Worm (Caenorhabditis elegans) whole organism, late embryonic: Measurements from ENCODE around the gene R12C12.5.

Experiments used
- C08G9.2 ChIP-seq: sonication (generic microtip); optimal IDR thresholded peaks from 2 replicates; lab custom pipeline; 2016; ENCODE audit warnings: mild to moderate bottlenecking, missing genetic modification characterization, moderate library complexity, missing compliant biosample characterization
- C38D4.7 ChIP-seq: fragments of 200-800 bp; sonication (Bioruptor generic); optimal IDR thresholded peaks from 2 replicates; lab custom pipeline; 2018; ENCODE audit warnings: mild to moderate bottlenecking, missing genetic modification characterization, moderate library complexity, missing compliant biosample characterization
- F13H6.1 ChIP-seq: sonication (generic microtip); optimal IDR thresholded peaks from 2 replicates; lab custom pipeline; 2016; ENCODE audit warnings: missing genetic modification characterization, missing compliant biosample characterization
- K09A11.1 ChIP-seq: sonication (generic microtip); optimal IDR thresholded peaks from 2 replicates; lab custom pipeline; 2017; ENCODE audit warnings: antibody characterized with exemption, mild to moderate bottlenecking, missing genetic modification characterization, missing compliant biosample characterization; ENCODE audit not compliant: insufficient read depth
- Y22D7AL.16 ChIP-seq: sonication (generic microtip); optimal IDR thresholded peaks from 2 replicates; lab custom pipeline; 2016; ENCODE audit warnings: missing genetic modification characterization, missing compliant biosample characterization
- ahr-1 ChIP-seq: sonication (generic microtip); optimal IDR thresholded peaks from 2 replicates; lab custom pipeline; 2016; ENCODE audit warnings: missing genetic modification characterization, missing compliant biosample characterization
- ceh-14 ChIP-seq: sonication (generic microtip); optimal IDR thresholded peaks from 2 replicates; lab custom pipeline; 2016; ENCODE audit warnings: missing genotype, missing genetic modification characterization, missing compliant biosample characterization
- ceh-18 ChIP-seq: sonication (generic microtip); optimal IDR thresholded peaks from 2 replicates; lab custom pipeline; 2016; ENCODE audit warnings: missing genetic modification characterization, missing compliant biosample characterization
- ceh-19 ChIP-seq: fragments of 200-800 bp; sonication (Bioruptor generic); optimal IDR thresholded peaks from 2 replicates; lab custom pipeline; 2018; ENCODE audit warnings: mild to moderate bottlenecking, missing genetic modification characterization, missing compliant biosample characterization
- ceh-2 ChIP-seq: sonication (generic microtip); optimal IDR thresholded peaks from 2 replicates; lab custom pipeline; 2016; ENCODE audit warnings: missing genotype, missing genetic modification characterization, missing compliant biosample characterization
- ceh-22 ChIP-seq: sonication (generic microtip); optimal IDR thresholded peaks from 2 replicates; lab custom pipeline; 2017; ENCODE audit warnings: missing biosample characterization, missing genetic modification characterization
- ceh-24 ChIP-seq: sonication (generic microtip); optimal IDR thresholded peaks from 2 replicates; lab custom pipeline; 2016; ENCODE audit warnings: mild to moderate bottlenecking, missing genetic modification characterization, missing compliant biosample characterization
- ceh-30 ChIP-seq: fragments of 150-350 bp; optimal IDR thresholded peaks from 2 replicates; lab custom pipeline; 2014; ENCODE audit warnings: missing biosample characterization, missing genetic modification characterization
- ceh-31 ChIP-seq: sonication (generic microtip); optimal IDR thresholded peaks from 2 replicates; lab custom pipeline; 2016; ENCODE audit warnings: missing genetic modification characterization, missing compliant biosample characterization
- ceh-34 ChIP-seq: sonication (generic microtip); optimal IDR thresholded peaks from 2 replicates; lab custom pipeline; 2016; ENCODE audit warnings: mild to moderate bottlenecking, missing genetic modification characterization, missing compliant biosample characterization
- ceh-45 ChIP-seq: fragments of 200-800 bp; sonication (Bioruptor generic); IDR thresholded peaks from 2 replicates; pipeline ENCODE4 v1.3.6; 2022; ENCODE audit warnings: missing genetic modification reagents, missing genetic modification characterization, missing compliant biosample characterization
- ceh-48 ChIP-seq: sonication (generic microtip); optimal IDR thresholded peaks from 2 replicates; lab custom pipeline; 2016; ENCODE audit warnings: missing genetic modification characterization, inconsistent platforms, missing compliant biosample characterization
- ceh-6 ChIP-seq: fragments of 200-800 bp; sonication (Bioruptor generic); optimal IDR thresholded peaks from 2 replicates; lab custom pipeline; 2018; ENCODE audit warnings: mild to moderate bottlenecking, missing genetic modification characterization, missing compliant biosample characterization
- che-1 ChIP-seq: sonication (generic microtip); optimal IDR thresholded peaks from 2 replicates; lab custom pipeline; 2016; ENCODE audit warnings: mild to moderate bottlenecking, missing genetic modification characterization, missing compliant biosample characterization
- dmd-4 ChIP-seq: sonication (generic microtip); optimal IDR thresholded peaks from 2 replicates; lab custom pipeline; 2016; ENCODE audit warnings: borderline replicate concordance, missing genetic modification characterization, missing compliant biosample characterization
- dve-1 ChIP-seq: sonication (generic microtip); optimal IDR thresholded peaks from 2 replicates; lab custom pipeline; 2017; ENCODE audit warnings: antibody characterized with exemption, mild to moderate bottlenecking, missing genetic modification characterization, missing compliant biosample characterization
- elt-2 ChIP-seq: sonication (generic microtip); optimal IDR thresholded peaks from 2 replicates; lab custom pipeline; 2016; ENCODE audit warnings: missing genetic modification reagents, missing genetic modification characterization, missing compliant biosample characterization
- elt-4 ChIP-seq: sonication (generic microtip); optimal IDR thresholded peaks from 2 replicates; lab custom pipeline; 2016; ENCODE audit warnings: missing genetic modification characterization, missing compliant biosample characterization
- ets-4 ChIP-seq: sonication (generic microtip); optimal IDR thresholded peaks from 2 replicates; lab custom pipeline; 2016; ENCODE audit warnings: missing genetic modification characterization, missing compliant biosample characterization
- eyg-1 ChIP-seq: sonication (generic microtip); optimal IDR thresholded peaks from 2 replicates; lab custom pipeline; 2016; ENCODE audit warnings: missing genotype, missing genetic modification characterization, missing compliant biosample characterization
- fkh-10 ChIP-seq: fragments of 150-350 bp; optimal IDR thresholded peaks from 2 replicates; lab custom pipeline; 2014; ENCODE audit warnings: missing biosample characterization, missing genetic modification reagents, missing genetic modification characterization
- fkh-6 ChIP-seq: sonication (generic microtip); optimal IDR thresholded peaks from 2 replicates; lab custom pipeline; 2016; ENCODE audit warnings: missing genetic modification characterization, missing compliant biosample characterization
- gmeb-2 ChIP-seq: sonication (generic microtip); optimal IDR thresholded peaks from 2 replicates; lab custom pipeline; 2016; ENCODE audit warnings: missing genetic modification characterization, inconsistent platforms, missing compliant biosample characterization
- hlh-13 ChIP-seq: fragments of 200-800 bp; sonication (Bioruptor generic); optimal IDR thresholded peaks from 2 replicates; lab custom pipeline; 2018; ENCODE audit warnings: mild to moderate bottlenecking, missing genetic modification characterization, missing compliant biosample characterization
- hlh-15 ChIP-seq: sonication (generic microtip); optimal IDR thresholded peaks from 2 replicates; lab custom pipeline; 2016; ENCODE audit warnings: missing genetic modification characterization, missing compliant biosample characterization
- hlh-30 ChIP-seq: sonication (generic microtip); optimal IDR thresholded peaks from 2 replicates; lab custom pipeline; 2017; ENCODE audit warnings: antibody characterized with exemption, missing genetic modification characterization, missing compliant biosample characterization; ENCODE audit not compliant: insufficient read depth
- hlh-8 ChIP-seq: sonication (generic microtip); optimal IDR thresholded peaks from 2 replicates; lab custom pipeline; 2016; ENCODE audit warnings: missing genotype, missing genetic modification characterization, missing compliant biosample characterization
- lim-6 ChIP-seq: sonication (generic microtip); optimal IDR thresholded peaks from 2 replicates; lab custom pipeline; 2016; ENCODE audit warnings: missing genetic modification characterization, missing compliant biosample characterization
- lin-11 ChIP-seq: fragments of 200-800 bp; sonication (Bioruptor generic); optimal IDR thresholded peaks from 2 replicates; lab custom pipeline; 2018; ENCODE audit warnings: mild to moderate bottlenecking, missing genetic modification characterization, missing compliant biosample characterization
- mec-3 ChIP-seq: sonication (generic microtip); optimal IDR thresholded peaks from 2 replicates; lab custom pipeline; 2016; ENCODE audit warnings: borderline replicate concordance, missing genetic modification characterization, missing compliant biosample characterization
- nhr-11 ChIP-seq: fragments of 150-350 bp; optimal IDR thresholded peaks from 2 replicates; lab custom pipeline; 2014; ENCODE audit warnings: missing biosample characterization, missing genetic modification characterization
- npax-4 ChIP-seq: sonication (generic microtip); optimal IDR thresholded peaks from 2 replicates; lab custom pipeline; 2016; ENCODE audit warnings: missing genetic modification characterization, missing compliant biosample characterization
- odd-2 ChIP-seq: sonication (generic microtip); optimal IDR thresholded peaks from 2 replicates; lab custom pipeline; 2017; ENCODE audit warnings: antibody characterized with exemption, mild to moderate bottlenecking, missing genetic modification characterization, missing compliant biosample characterization
- pat-9 ChIP-seq: fragments of 200-800 bp; sonication (Bioruptor generic); optimal IDR thresholded peaks from 2 replicates; lab custom pipeline; 2018; ENCODE audit warnings: mild to moderate bottlenecking, missing genetic modification characterization, moderate library complexity, missing compliant biosample characterization
- pax-1 ChIP-seq: fragments of 150-350 bp; optimal IDR thresholded peaks from 2 replicates; lab custom pipeline; 2014; ENCODE audit warnings: missing biosample characterization, missing genetic modification characterization
- pha-4 ChIP-seq: fragments of 150-350 bp; optimal IDR thresholded peaks from 2 replicates; lab custom pipeline; 2018; ENCODE audit warnings: missing biosample characterization, missing genetic modification reagents, missing genetic modification characterization
- pqm-1 ChIP-seq: sonication (generic microtip); optimal IDR thresholded peaks from 2 replicates; lab custom pipeline; 2016; ENCODE audit warnings: missing genetic modification characterization, missing compliant biosample characterization
- ref-2 ChIP-seq: sonication (generic microtip); optimal IDR thresholded peaks from 2 replicates; lab custom pipeline; 2016; ENCODE audit warnings: missing genetic modification characterization, missing compliant biosample characterization
- rnt-1 ChIP-seq: sonication (generic microtip); optimal IDR thresholded peaks from 2 replicates; lab custom pipeline; 2016; ENCODE audit warnings: missing genetic modification characterization, missing compliant biosample characterization
- sdc-2 ChIP-seq: sonication (generic microtip); optimal IDR thresholded peaks from 2 replicates; lab custom pipeline; 2016; ENCODE audit warnings: missing genotype, missing genetic modification characterization, missing compliant biosample characterization
- tbx-2 ChIP-seq: sonication (generic microtip); optimal IDR thresholded peaks from 2 replicates; lab custom pipeline; 2016; ENCODE audit warnings: missing genetic modification characterization, missing compliant biosample characterization
- tbx-7 ChIP-seq: sonication (generic microtip); optimal IDR thresholded peaks from 2 replicates; lab custom pipeline; 2016; ENCODE audit warnings: missing genotype, missing genetic modification characterization, missing compliant biosample characterization
- ttx-3 ChIP-seq: sonication (generic microtip); optimal IDR thresholded peaks from 2 replicates; lab custom pipeline; 2016; ENCODE audit warnings: missing genetic modification reagents, missing genetic modification characterization, missing compliant biosample characterization
- unc-55 ChIP-seq: sonication (generic microtip); optimal IDR thresholded peaks from 2 replicates; lab custom pipeline; 2017; ENCODE audit warnings: missing biosample characterization, missing genetic modification reagents, missing genetic modification characterization
- unc-86 ChIP-seq: sonication (generic microtip); optimal IDR thresholded peaks from 2 replicates; lab custom pipeline; 2016; ENCODE audit warnings: missing genetic modification characterization, missing compliant biosample characterization
- zip-5 ChIP-seq: sonication (generic microtip); optimal IDR thresholded peaks from 2 replicates; lab custom pipeline; 2016; ENCODE audit warnings: missing genetic modification characterization, missing compliant biosample characterization
- ztf-16 ChIP-seq: sonication (generic microtip); optimal IDR thresholded peaks from 2 replicates; lab custom pipeline; 2017; ENCODE audit warnings: missing genetic modification characterization, missing compliant biosample characterization

The R12C12.5 gene

ce11 chrII:6067066-6067465 is 22.1 kb upstream of the R12C12.5 start, which contains the start of gene H12I13.1:
Gene H12I13.1 (minus strand): TSS chrII:6067166.
- TF ChIP-seq fkh-10 (no peak), unc-55 (GFP tag; lab: Kevin White, UChicago) (no peak), elt-2 (tag; lab: Kevin White, UChicago) (no peak), K09A11.1 (tag; lab: Kevin White, UChicago) (no peak), dve-1 (tag; lab: Kevin White, UChicago) (no peak), gmeb-2 (tag; lab: Kevin White, UChicago) (no peak), ceh-19 (GFP tag; lab: Kevin White, UChicago) (no peak), odd-2 (tag; lab: Kevin White, UChicago) (no peak), ceh-22 (tag; lab: Kevin White, UChicago) (no peak), tbx-7 (tag; lab: Kevin White, UChicago) (no peak), nhr-11 (no peak), pax-1 (no peak), ceh-24 (tag; lab: Kevin White, UChicago) (no peak), ztf-16 (tag; lab: Kevin White, UChicago) (no peak), pat-9 (tag; lab: Kevin White, UChicago) (no peak), pha-4 (tag; lab: Kevin White, UChicago) (no peak), elt-4 (tag; lab: Kevin White, UChicago) (no peak), eyg-1 (tag; lab: Kevin White, UChicago) (no peak), Y22D7AL.16 (no peak), ceh-34 (no peak)

- no peak for TF ChIP-seq ztf-16 (tag; lab: Kevin White, UChicago)
- TF ChIP-seq rnt-1, result peak; percentile 56
- no peak for TF ChIP-seq ceh-45 (GFP tag; lab: Robert Waterston, UW)
- TF ChIP-seq pqm-1 (tag; lab: Kevin White, UChicago), result peak; percentile 32
- TF ChIP-seq ceh-34, result peak; percentile 43
- TF ChIP-seq ceh-14 (tag; lab: Kevin White, UChicago), result peak; percentile 60
- TF ChIP-seq ets-4 (tag; lab: Kevin White, UChicago), result peak; percentile 95
- TF ChIP-seq ttx-3, result no peak
- peak; percentile 6 for TF ChIP-seq eyg-1 (tag; lab: Kevin White, UChicago)
- peak; percentile 72 for TF ChIP-seq ref-2 (tag; lab: Kevin White, UChicago)
- TF ChIP-seq ahr-1 (tag; lab: Kevin White, UChicago), result peak; percentile 30
- peak; percentile 89 for TF ChIP-seq tbx-2
- peak; percentile 95 for TF ChIP-seq tbx-7 (tag; lab: Kevin White, UChicago)
- TF ChIP-seq ceh-48 (tag; lab: Kevin White, UChicago), result no peak
- TF ChIP-seq ceh-18 (tag; lab: Kevin White, UChicago), result peak; percentile 10
- no peak for TF ChIP-seq hlh-13
- TF ChIP-seq lim-6, result peak; percentile 38
- TF ChIP-seq ceh-2, result peak; percentile 90
- peak; percentile 24 for TF ChIP-seq F13H6.1 (tag; lab: Kevin White, UChicago)
- TF ChIP-seq ceh-31 (tag; lab: Kevin White, UChicago), result peak; percentile 92
- TF ChIP-seq pha-4 (tag; lab: Kevin White, UChicago), result no peak
- peak; percentile 94 for TF ChIP-seq C08G9.2
- TF ChIP-seq lin-11 (tag; lab: Kevin White, UChicago), result no peak
- TF ChIP-seq fkh-6 (tag; lab: Kevin White, UChicago), result peak; percentile 22
- no peak for TF ChIP-seq ceh-6 (GFP tag; lab: Kevin White, UChicago)
- no peak for TF ChIP-seq Y22D7AL.16
- peak; percentile 78 for TF ChIP-seq zip-5 (tag; lab: Kevin White, UChicago)
- peak; percentile 93 for TF ChIP-seq hlh-8
- peak; percentile 23 for TF ChIP-seq sdc-2
- TF ChIP-seq mec-3, result peak; percentile 73
- no peak for TF ChIP-seq npax-4 (tag; lab: Kevin White, UChicago)
- TF ChIP-seq che-1 (tag; lab: Kevin White, UChicago), result no peak
- no peak for TF ChIP-seq C38D4.7 (GFP tag; lab: Kevin White, UChicago)
- no peak for TF ChIP-seq hlh-15
- no peak for TF ChIP-seq dmd-4 (tag; lab: Kevin White, UChicago)
- TF ChIP-seq ceh-30 (tag; lab: Kevin White, UChicago), result no peak
- peak; percentile 52 for TF ChIP-seq elt-2 (tag; lab: Kevin White, UChicago)
- no peak for TF ChIP-seq hlh-30 (tag; lab: Kevin White, UChicago)
- TF ChIP-seq unc-86 (tag; lab: Kevin White, UChicago), result no peak
These were observed 16.5 kb upstream of the R12C12.5 start for ce11 chrII:6061495-6061894.
